Worm (Caenorhabditis elegans) whole organism, mixed stage, embryonic: ENCODE results near the gene F44G4.5.

ENCODE experiments used
- ces-1 ChIP-seq: fragments of 150-350 bp; optimal IDR thresholded peaks from 2 replicates; lab custom pipeline; 2014; ENCODE audit warnings: missing biosample characterization, missing genetic modification reagents, missing genetic modification characterization
- elt-3 ChIP-seq: fragments of 150-350 bp; optimal IDR thresholded peaks from 2 replicates; lab custom pipeline; 2014; ENCODE audit warnings: missing biosample characterization, missing genetic modification characterization
- nhr-28 ChIP-seq: fragments of 150-350 bp; optimal IDR thresholded peaks from 2 replicates; lab custom pipeline; 2014; ENCODE audit warnings: missing biosample characterization, missing genetic modification characterization

- TF ChIP-seq ces-1 (GFP tag; lab: Kevin White, UChicago): peak; percentile 97
- no peak for TF ChIP-seq elt-3 (tag; lab: Kevin White, UChicago)
- no peak for TF ChIP-seq nhr-28 (tag; lab: Kevin White, UChicago)
These were observed 2.8 kb downstream of the F44G4.5 start, which contains the start of the genes F44G4.3 and tdp-1 for ce11 chrII:8997479-8997878.
